Fruit fly (Drosophila melanogaster) whole organism, embryonic: ENCODE results near the gene CG14013.

Experiments used
- Antp ChIP-seq: fragments of 200-800 bp; sonication (Bioruptor generic); optimal IDR thresholded peaks from 3 replicates; lab custom pipeline; 2016; ENCODE audit warnings: missing biosample characterization, missing genetic modification characterization
- Awh ChIP-seq: fragments of 200-800 bp; sonication (Bioruptor generic); IDR thresholded peaks from 2 replicates; pipeline ENCODE4, ENCODE4 v1.3.6; 2022; ENCODE audit warnings: missing biosample characterization, missing genetic modification characterization
- Bteb2 ChIP-seq: fragments of 200-800 bp; sonication (Bioruptor generic); optimal IDR thresholded peaks from 2 replicates; lab custom pipeline; 2016; ENCODE audit warnings: missing biosample characterization, missing genetic modification characterization
- CG1024 ChIP-seq: fragments of 200-800 bp; sonication (Bioruptor generic); IDR thresholded peaks from 2 replicates; pipeline ENCODE4 v1.3.6; 2022; ENCODE audit warnings: missing biosample characterization, missing genetic modification characterization
- CG11695 ChIP-seq: fragments of 200-800 bp; sonication (Bioruptor generic); IDR thresholded peaks from 3 replicates; pipeline ENCODE4 v1.3.6; 2022; ENCODE audit warnings: missing biosample characterization, missing genetic modification characterization
- CG12071 ChIP-seq: fragments of 200-800 bp; sonication (Bioruptor generic); optimal IDR thresholded peaks from 3 replicates; lab custom pipeline; 2018; ENCODE audit warnings: missing biosample characterization, mild to moderate bottlenecking, missing genetic modification characterization
- CG14441 ChIP-seq: fragments of 200-800 bp; sonication (Bioruptor generic); IDR thresholded peaks from 2 replicates; pipeline ENCODE4 v1.3.6; 2022; ENCODE audit warnings: missing biosample characterization, missing genetic modification characterization
- CG14667 ChIP-seq: fragments of 200-800 bp; sonication (Bioruptor generic); IDR thresholded peaks from 2 replicates; pipeline ENCODE4 v1.3.6; 2022; ENCODE audit warnings: missing biosample characterization, missing genetic modification characterization
- CG15479 ChIP-seq: fragments of 200-800 bp; sonication (Bioruptor generic); optimal IDR thresholded peaks from 3 replicates; lab custom pipeline; 2019; ENCODE audit warnings: missing biosample characterization, mild to moderate bottlenecking, missing genetic modification characterization, moderate library complexity
- CG17359 ChIP-seq: fragments of 200-800 bp; sonication (Bioruptor generic); optimal IDR thresholded peaks from 3 replicates; lab custom pipeline; 2018; ENCODE audit warnings: missing biosample characterization, mild to moderate bottlenecking, missing genetic modification characterization, moderate library complexity
- CG2199 ChIP-seq: fragments of 200-800 bp; sonication (Bioruptor generic); IDR thresholded peaks from 3 replicates; pipeline ENCODE4 v1.3.6; 2022; ENCODE audit warnings: missing biosample characterization, missing genetic modification characterization
- CG2889 ChIP-seq: fragments of 200-800 bp; sonication (Bioruptor generic); IDR thresholded peaks from 3 replicates; pipeline ENCODE4 v1.3.6; 2022; ENCODE audit warnings: missing biosample characterization, missing genetic modification characterization
- CG34224 ChIP-seq: fragments of 200-800 bp; sonication (Bioruptor generic); IDR thresholded peaks from 3 replicates; pipeline ENCODE4 v1.3.6; 2022; ENCODE audit warnings: missing biosample characterization, missing genetic modification characterization; ENCODE audit not compliant: partially characterized antibody
- CG34376 ChIP-seq: fragments of 200-800 bp; sonication (Bioruptor generic); optimal IDR thresholded peaks from 2 replicates; lab custom pipeline; 2018; ENCODE audit warnings: missing biosample characterization, mild to moderate bottlenecking, missing genetic modification characterization
- CG3847 ChIP-seq: fragments of 200-800 bp; sonication (Bioruptor generic); IDR thresholded peaks from 2 replicates; pipeline ENCODE4 v1.3.6; 2022; ENCODE audit warnings: missing biosample characterization, missing genetic modification characterization
- CG42726 ChIP-seq: fragments of 200-800 bp; sonication (Bioruptor generic); IDR thresholded peaks from 2 replicates; pipeline ENCODE4 v1.3.6; 2022; ENCODE audit warnings: missing biosample characterization, missing genetic modification characterization; ENCODE audit not compliant: partially characterized antibody
- CG6813 ChIP-seq: fragments of 200-800 bp; sonication (Bioruptor generic); optimal IDR thresholded peaks from 2 replicates; lab custom pipeline; 2017; ENCODE audit warnings: missing biosample characterization, missing genetic modification characterization, mild to moderate bottlenecking, moderate library complexity, missing genetic modification reagents
- CG7372 ChIP-seq: fragments of 200-800 bp; sonication (Bioruptor generic); IDR thresholded peaks from 2 replicates; pipeline ENCODE4 v1.3.6; 2022; ENCODE audit warnings: missing biosample characterization, missing genetic modification characterization
- CG8765 ChIP-seq: fragments of 200-800 bp; sonication (Bioruptor generic); IDR thresholded peaks from 2 replicates; pipeline ENCODE4 v1.3.6; 2022; ENCODE audit warnings: missing biosample characterization, missing genetic modification characterization
- Chrac-16 ChIP-seq: fragments of 200-800 bp; sonication (Bioruptor generic); optimal IDR thresholded peaks from 3 replicates; lab custom pipeline; 2016; ENCODE audit warnings: missing biosample characterization, missing genetic modification characterization
- CoRest ChIP-seq: fragments of 200-800 bp; sonication (Bioruptor generic); optimal IDR thresholded peaks from 3 replicates; lab custom pipeline; 2018; ENCODE audit warnings: missing biosample characterization, mild to moderate bottlenecking, missing genetic modification characterization, moderate library complexity
- Dref ChIP-seq: fragments of 200-800 bp; sonication (Bioruptor generic); IDR thresholded peaks from 2 replicates; pipeline ENCODE4 v1.3.6; 2022; ENCODE audit warnings: missing biosample characterization, missing genetic modification characterization
- E2f2 ChIP-seq: fragments of 200-800 bp; sonication (Bioruptor generic); IDR thresholded peaks from 2 replicates; pipeline ENCODE4 v1.3.6; 2022; ENCODE audit warnings: missing biosample characterization, missing genetic modification characterization
- Hmr ChIP-seq: fragments of 200-800 bp; sonication (Bioruptor generic); optimal IDR thresholded peaks from 3 replicates; lab custom pipeline; 2017; ENCODE audit warnings: mild to moderate bottlenecking, missing biosample characterization, missing genetic modification reagents, missing genetic modification characterization
- Hmx ChIP-seq: fragments of 200-800 bp; sonication (Bioruptor generic); optimal IDR thresholded peaks from 2 replicates; lab custom pipeline; 2016; ENCODE audit warnings: missing biosample characterization, missing genetic modification characterization
- Hr39 ChIP-seq: fragments of >200 bp; optimal IDR thresholded peaks from 2 replicates; lab custom pipeline; 2017
- Hr78 ChIP-seq, 2 experiments: fragments of 200-800 bp in 1 of 2; fragments of >200 bp in 1 of 2; sonication (Bioruptor generic) in 1 of 2; optimal IDR thresholded peaks; 2 replicates each; lab custom pipeline; 2017 to 2019; ENCODE audit warnings: missing biosample characterization in 2 of 2, missing genetic modification characterization in 2 of 2, mild to moderate bottlenecking in 1 of 2, moderate library complexity in 1 of 2
- Hsf ChIP-seq: fragments of 200-800 bp; sonication (Bioruptor generic); optimal IDR thresholded peaks from 3 replicates; lab custom pipeline; 2016; ENCODE audit warnings: missing biosample characterization, missing genetic modification characterization
- MESR4 ChIP-seq: fragments of 200-800 bp; sonication (Bioruptor generic); optimal IDR thresholded peaks from 2 replicates; lab custom pipeline; 2018; ENCODE audit warnings: missing biosample characterization, mild to moderate bottlenecking, missing genetic modification characterization, moderate library complexity
- Myb ChIP-seq: fragments of 200-800 bp; sonication (Bioruptor generic); optimal IDR thresholded peaks from 2 replicates; lab custom pipeline; 2016; ENCODE audit warnings: missing biosample characterization, missing genetic modification characterization
- Nf-YB ChIP-seq: fragments of 200-800 bp; sonication (Bioruptor generic); optimal IDR thresholded peaks from 3 replicates; lab custom pipeline; 2019; ENCODE audit warnings: missing biosample characterization, mild to moderate bottlenecking, missing genetic modification characterization, moderate library complexity
- NfI ChIP-seq: fragments of 200-800 bp; sonication (Bioruptor generic); optimal IDR thresholded peaks from 3 replicates; lab custom pipeline; 2018; ENCODE audit warnings: missing biosample characterization, mild to moderate bottlenecking, missing genetic modification characterization, moderate library complexity
- Xbp1 ChIP-seq: fragments of 200-800 bp; sonication (Bioruptor generic); optimal IDR thresholded peaks from 3 replicates; lab custom pipeline; 2016; ENCODE audit warnings: missing biosample characterization, mild to moderate bottlenecking, missing genetic modification characterization
- Xrp1 ChIP-seq: fragments of 200-800 bp; sonication (Bioruptor generic); IDR thresholded peaks from 2 replicates; pipeline ENCODE4 v1.3.6; 2022; ENCODE audit warnings: missing biosample characterization, missing genetic modification characterization
- ab ChIP-seq: fragments of 200-800 bp; sonication (Bioruptor generic); optimal IDR thresholded peaks from 2 replicates; lab custom pipeline; 2016; ENCODE audit warnings: missing biosample characterization, missing genetic modification characterization
- ap ChIP-seq: fragments of 200-800 bp; sonication (Bioruptor generic); IDR thresholded peaks from 2 replicates; pipeline ENCODE4 v1.3.6; 2022; ENCODE audit warnings: missing biosample characterization, missing genetic modification characterization
- cad ChIP-seq: fragments of >200 bp; optimal IDR thresholded peaks from 2 replicates; lab custom pipeline; 2017; ENCODE audit warnings: missing biosample characterization, missing genetic modification characterization
- dysf ChIP-seq: fragments of 200-800 bp; sonication (Bioruptor generic); IDR thresholded peaks from 3 replicates; pipeline ENCODE4 v1.3.6; 2022; ENCODE audit warnings: missing biosample characterization, missing genetic modification characterization
- ftz-f1 ChIP-seq: fragments of 200-800 bp; sonication (Bioruptor generic); optimal IDR thresholded peaks from 2 replicates; lab custom pipeline; 2016; ENCODE audit warnings: missing biosample characterization, missing genetic modification characterization
- gsb ChIP-seq: fragments of 200-800 bp; sonication (Bioruptor generic); IDR thresholded peaks from 2 replicates; pipeline ENCODE4 v1.3.6; 2022; ENCODE audit warnings: missing biosample characterization, missing genetic modification characterization
- lmd ChIP-seq: fragments of 200-800 bp; sonication (Bioruptor generic); IDR thresholded peaks from 2 replicates; pipeline ENCODE4 v1.3.6; 2022; ENCODE audit warnings: missing biosample characterization, missing genetic modification characterization
- nmo ChIP-seq: fragments of 200-800 bp; sonication (Bioruptor generic); optimal IDR thresholded peaks from 2 replicates; lab custom pipeline; 2018; ENCODE audit warnings: missing biosample characterization, mild to moderate bottlenecking, missing genetic modification characterization, moderate library complexity
- org-1 ChIP-seq: fragments of 200-800 bp; sonication (Bioruptor generic); optimal IDR thresholded peaks from 2 replicates; lab custom pipeline; 2017; ENCODE audit warnings: missing biosample characterization, missing genetic modification characterization
- sd ChIP-seq: fragments of 200-800 bp; sonication (Bioruptor generic); optimal IDR thresholded peaks from 3 replicates; lab custom pipeline; 2018; ENCODE audit warnings: missing biosample characterization, mild to moderate bottlenecking, missing genetic modification characterization, moderate library complexity
- sens ChIP-seq: fragments of 200-800 bp; sonication (Bioruptor generic); peaks from one replicate; lab custom pipeline; 2016; ENCODE audit warnings: missing biosample characterization, missing genetic modification characterization
- slp2 ChIP-seq: fragments of 200-800 bp; sonication (Bioruptor generic); optimal IDR thresholded peaks from 2 replicates; lab custom pipeline; 2016; ENCODE audit warnings: missing biosample characterization, missing genetic modification characterization
- tna ChIP-seq: fragments of 200-800 bp; sonication (Bioruptor generic); IDR thresholded peaks from 2 replicates; pipeline ENCODE4 v1.3.6; 2022; ENCODE audit warnings: missing biosample characterization, missing genetic modification characterization; ENCODE audit not compliant: partially characterized antibody
- toy ChIP-seq: fragments of 200-800 bp; sonication (Bioruptor generic); IDR thresholded peaks from 2 replicates; pipeline ENCODE4 v1.3.6; 2022; ENCODE audit warnings: missing biosample characterization, missing genetic modification characterization
- zf30C ChIP-seq: fragments of 200-800 bp; sonication (Bioruptor generic); optimal IDR thresholded peaks from 3 replicates; lab custom pipeline; 2018; ENCODE audit warnings: missing biosample characterization, mild to moderate bottlenecking, missing genetic modification characterization
- zfh1 ChIP-seq: fragments of 200-800 bp; sonication (Bioruptor generic); IDR thresholded peaks from 3 replicates; pipeline ENCODE4 v1.3.6; 2022; ENCODE audit warnings: missing biosample characterization, missing genetic modification characterization

CG14013 gene

dm6 chr2L:5542944-5543515 is 10.6 kb downstream of the CG14013 start (continued):
- TF ChIP-seq CG2199 (GFP tag; lab: Robert Waterston, UW) (no peak), Chrac-16 (GFP tag; lab: Kevin White, UChicago) (peak; percentile 20), CG34376 (peak; percentile 27), Hmr (GFP tag; lab: Kevin White, UChicago) (peak; percentile 54), dysf (peak; percentile 71; the same call in 2 of the 3 replicates), CG7372 (GFP tag; lab: Robert Waterston, UW) (peak; percentile 21; the same call in 1 of the 2 replicates), gsb (peak; percentile 46; the same call in 1 of the 2 replicates), CG3847 (GFP tag; lab: Robert Waterston, UW) (peak; percentile 46), sd (tag; lab: Kevin White, UChicago) (peak; percentile 99), Dref (no peak), nmo (GFP tag; lab: Kevin White, UChicago) (peak; percentile 27), CG6813 (GFP tag; lab: Kevin White, UChicago) (peak; percentile 61), Hmx (GFP tag; lab: Kevin White, UChicago) (no peak), CG14667 (GFP tag; lab: Robert Waterston, UW) (no peak), sens (GFP tag; lab: Kevin White, UChicago) (peak; percentile 67), org-1 (GFP tag; lab: Kevin White, UChicago) (peak; percentile 30), CG12071 (GFP tag; lab: Kevin White, UChicago) (peak; percentile 32), Hr39 (peak; percentile 68), Nf-YB (no peak), zfh1 (GFP tag; lab: Robert Waterston, UW) (peak; percentile 76; the same call in 2 of the 3 replicates), CG11695 (GFP tag; lab: Robert Waterston, UW) (peak; percentile 70), Xbp1 (GFP tag; lab: Kevin White, UChicago) (peak; percentile 42), zf30C (GFP tag; lab: Kevin White, UChicago) (peak; percentile 96), MESR4 (GFP tag; lab: Kevin White, UChicago) (peak; percentile 15), Xrp1 (GFP tag; lab: Robert Waterston, UW) (peak; percentile 61; the same call in 1 of the 2 replicates), slp2 (GFP tag; lab: Kevin White, UChicago) (peak; percentile 21), CG34224 (GFP tag; lab: Robert Waterston, UW) (no peak), CG15479 (GFP tag; lab: Kevin White, UChicago) (peak; percentile 9), CG2889 (0 out of 3 replicates have a peak, but pooled peaks have one; percentile 32), Bteb2 (GFP tag; lab: Kevin White, UChicago) (peak; percentile 43), Hr78 (GFP tag; optimal IDR thresholded peaks at IDR 0.05; lab: Kevin White, UChicago) (peak in 1 of 2 experiments; percentile 34), E2f2 (GFP tag; lab: Robert Waterston, UW) (peak; percentile 47), CG42726 (GFP tag; lab: Robert Waterston, UW) (peak; percentile 54; the same call in 1 of the 2 replicates), Awh (GFP tag; lab: Robert Waterston, UW) (peak; percentile 59), Hsf (GFP tag; lab: Kevin White, UChicago) (peak; percentile 55), cad (GFP tag; lab: Kevin White, UChicago) (no peak), NfI (GFP tag; lab: Kevin White, UChicago) (peak; percentile 45), Antp (GFP tag; lab: Kevin White, UChicago) (peak; percentile 49), ftz-f1 (GFP tag; lab: Kevin White, UChicago) (peak; percentile 37), ab (GFP tag; lab: Kevin White, UChicago) (peak; percentile 15), CG17359 (tag; lab: Kevin White, UChicago) (peak; percentile 44), Myb (no peak), CG1024 (GFP tag; lab: Robert Waterston, UW) (0 out of 2 replicates have a peak, but pooled peaks have one; percentile 6), tna (GFP tag; lab: Robert Waterston, UW) (no peak), lmd (GFP tag; lab: Robert Waterston, UW) (peak; percentile 38; the same call in 1 of the 2 replicates), CoRest (tag; lab: Kevin White, UChicago) (peak; percentile 45), toy (GFP tag; lab: Robert Waterston, UW) (0 out of 2 replicates have a peak, but pooled peaks have one; percentile 39), CG14441 (GFP tag; lab: Robert Waterston, UW) (peak; percentile 65), ap (GFP tag; lab: Robert Waterston, UW) (peak; percentile 41), CG8765 (GFP tag; lab: Robert Waterston, UW) (no peak)
